Fruit fly (Drosophila melanogaster) whole organism, embryonic: ENCODE results near the gene bark.

ENCODE experiments used
- CG17568 ChIP-seq: fragments of 200-800 bp; sonication (Bioruptor generic); optimal IDR thresholded peaks from 2 replicates; lab custom pipeline; 2018; ENCODE audit warnings: missing biosample characterization, mild to moderate bottlenecking, missing genetic modification characterization, moderate library complexity
- CG31388 ChIP-seq: fragments of 200-800 bp; sonication (Bioruptor generic); optimal IDR thresholded peaks from 2 replicates; lab custom pipeline; 2016; ENCODE audit warnings: missing biosample characterization, missing genetic modification characterization

- TF ChIP-seq CG17568 = no peak
- TF ChIP-seq CG31388 (GFP tag; lab: Kevin White, UChicago) = no peak
These were observed 6.4 kb upstream of the bark start for dm6 chr2L:3780587-3780986.
